Worm (Caenorhabditis elegans) whole organism, L4 larva: ENCODE data around the gene C30G4.2.

Experiments used
- ama-1 ChIP-seq: fragments of 150-350 bp; optimal IDR thresholded peaks from 2 replicates; lab custom pipeline; 2014; ENCODE audit warnings: inconsistent platforms, mixed read lengths
- daf-8 ChIP-seq: fragments of 200-800 bp; sonication (Bioruptor generic); IDR thresholded peaks from 2 replicates; pipeline ENCODE4 v1.3.6; 2022; ENCODE audit warnings: missing genetic modification characterization, missing compliant biosample characterization
- lin-39 ChIP-seq: fragments of 150-350 bp; optimal IDR thresholded peaks from 2 replicates; lab custom pipeline; 2014; ENCODE audit warnings: missing biosample characterization, missing genetic modification reagents, missing genetic modification characterization
- nhr-10 ChIP-seq: fragments of 150-350 bp; optimal IDR thresholded peaks from 2 replicates; lab custom pipeline; 2014; ENCODE audit warnings: missing biosample characterization, missing genetic modification characterization

- TF ChIP-seq nhr-10 (tag; lab: Kevin White, UChicago) = no peak
- no peak for TF ChIP-seq ama-1
- TF ChIP-seq daf-8 = no peak
- TF ChIP-seq lin-39 = no peak
Measured at ce11 chrX:17062165-17062564, 16.7 kb upstream of the C30G4.2 start.
